Fruit fly (Drosophila melanogaster): Measurements from ENCODE around the gene CG12540.

CG12540 gene

DNA sequence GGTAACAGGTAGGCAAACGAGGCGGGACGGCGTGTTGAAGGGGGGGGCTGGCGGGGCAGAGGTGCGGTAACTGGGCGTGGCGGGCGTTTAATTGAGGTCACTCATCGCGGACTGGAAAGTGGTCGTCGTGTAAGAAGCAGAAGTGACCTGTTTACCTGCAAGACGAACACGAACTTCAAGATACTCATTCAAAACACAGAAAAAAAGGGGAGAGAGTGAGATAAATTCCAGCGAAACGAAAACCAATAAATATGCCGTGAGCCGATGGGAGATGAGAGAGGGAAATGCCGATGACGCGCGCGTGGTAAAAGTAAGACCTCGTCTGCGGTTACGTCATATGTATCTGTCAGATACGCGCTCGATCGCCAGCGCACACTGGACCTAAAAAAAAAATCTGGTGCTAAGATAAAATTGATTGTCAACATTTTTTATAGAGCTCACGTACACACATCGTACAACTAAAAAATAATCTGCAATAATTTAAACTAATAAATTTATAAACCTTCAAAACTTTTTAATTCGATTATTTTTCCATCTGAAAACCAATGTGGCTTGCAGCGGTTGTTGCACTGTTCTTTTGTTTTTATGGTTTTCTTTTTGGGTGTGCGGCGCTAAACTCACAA is 2.0 kb upstream of the CG12540 start (continued):
- peak; percentile 76 for TF ChIP-seq Optix (GFP tag; IDR thresholded peaks at IDR 0.05)
- TF ChIP-seq prd (optimal IDR thresholded peaks at IDR 0.05): no peak
- TF ChIP-seq prd (GFP tag; IDR thresholded peaks at IDR 0.05): peak; percentile 76; the same call in 2 of the 3 replicates
- TF ChIP-seq Dad (GFP tag; optimal IDR thresholded peaks at IDR 0.05): no peak
- peak; percentile 34 for TF ChIP-seq Spps (tag; optimal IDR thresholded peaks at IDR 0.05)
- TF ChIP-seq CG1024 (GFP tag; IDR thresholded peaks at IDR 0.05): peak; percentile 57
- TF ChIP-seq CG16815 (GFP tag; optimal IDR thresholded peaks at IDR 0.05): no peak
- TF ChIP-seq Stat92E (GFP tag; optimal IDR thresholded peaks at IDR 0.05): no peak
- peak; percentile 79 for TF ChIP-seq CG8388 (GFP tag; optimal IDR thresholded peaks at IDR 0.05)
- peak; percentile 56; the same call in 2 of the 3 replicates for TF ChIP-seq croc (GFP tag; conservative IDR thresholded peaks at IDR 0.05)
- TF ChIP-seq kni (GFP tag; optimal IDR thresholded peaks at IDR 0.05): no peak
- TF ChIP-seq CG7556 (GFP tag; optimal IDR thresholded peaks at IDR 0.05): peak; percentile 43
- TF ChIP-seq grn (GFP tag; optimal IDR thresholded peaks at IDR 0.05): no peak
- TF ChIP-seq CG31388 (GFP tag; optimal IDR thresholded peaks at IDR 0.05): no peak
- no peak for TF ChIP-seq CG1832 (GFP tag; optimal IDR thresholded peaks at IDR 0.05)
- TF ChIP-seq Taf1 (GFP tag; IDR thresholded peaks at IDR 0.05): no peak
- no peak for TF ChIP-seq CG11247 (GFP tag; IDR thresholded peaks at IDR 0.05)
- no peak for TF ChIP-seq gcm2 (GFP tag; optimal IDR thresholded peaks at IDR 0.05)
- no peak for TF ChIP-seq chn (GFP tag; optimal IDR thresholded peaks at IDR 0.05)
- TF ChIP-seq Hmr (GFP tag; optimal IDR thresholded peaks at IDR 0.05): no peak
- TF ChIP-seq H15 (GFP tag; IDR thresholded peaks at IDR 0.05): no peak; the same call in none of the 3 replicates
- peak; percentile 38 for TF ChIP-seq CG11723 (GFP tag; optimal IDR thresholded peaks at IDR 0.05)
- TF ChIP-seq sim (GFP tag; IDR thresholded peaks at IDR 0.05): no peak
- TF ChIP-seq Lhr (GFP tag; optimal IDR thresholded peaks at IDR 0.05): peak; percentile 29
- TF ChIP-seq Ets65A (GFP tag): no peak
- TF ChIP-seq az2 (GFP tag; optimal IDR thresholded peaks at IDR 0.05): peak; percentile 62
- 0 out of 3 replicates have a peak, but pooled peaks have one; percentile 35 for TF ChIP-seq CG3726 (GFP tag; IDR thresholded peaks at IDR 0.05)
- peak; percentile 57; the same call in 1 of the 2 replicates for TF ChIP-seq CG6272 (GFP tag; IDR thresholded peaks at IDR 0.05)
- TF ChIP-seq Hr51 (GFP tag; optimal IDR thresholded peaks at IDR 0.05): peak in 1 of 2 experiments; percentile 73
- no peak for TF ChIP-seq jigr1 (GFP tag; IDR thresholded peaks at IDR 0.05)
- no peak for TF ChIP-seq zfh2 (GFP tag; optimal IDR thresholded peaks at IDR 0.05)
- no peak for TF ChIP-seq Adf1 (GFP tag; IDR thresholded peaks at IDR 0.05)
- TF ChIP-seq fd96Cb (tag; optimal IDR thresholded peaks at IDR 0.05): peak; percentile 68
- TF ChIP-seq pum (GFP tag; optimal IDR thresholded peaks at IDR 0.05): peak; percentile 23
- TF ChIP-seq bab2 (GFP tag; optimal IDR thresholded peaks at IDR 0.05): no peak
- peak; percentile 19 for TF ChIP-seq Nf-YB (GFP tag; optimal IDR thresholded peaks at IDR 0.05)
- no peak for TF ChIP-seq Dip2 (GFP tag; IDR thresholded peaks at IDR 0.05)
- TF ChIP-seq CG3163 (GFP tag; optimal IDR thresholded peaks at IDR 0.05): no peak
- no peak for TF ChIP-seq NK7.1 (GFP tag; optimal IDR thresholded peaks at IDR 0.05)
- no peak for TF ChIP-seq mam (GFP tag; optimal IDR thresholded peaks at IDR 0.05)
- no peak for TF ChIP-seq CG18764 (GFP tag; optimal IDR thresholded peaks at IDR 0.05)
- peak; percentile 49 for TF ChIP-seq NfI (GFP tag; optimal IDR thresholded peaks at IDR 0.05)
- TF ChIP-seq ken (GFP tag; IDR thresholded peaks at IDR 0.05): peak; percentile 73; the same call in 2 of the 3 replicates
- TF ChIP-seq otp (GFP tag; IDR thresholded peaks at IDR 0.05): 0 out of 3 replicates have a peak, but pooled peaks have one; percentile 41
- no peak for TF ChIP-seq mld (GFP tag; IDR thresholded peaks at IDR 0.05; ENCODE audit: partially characterized antibody)
- TF ChIP-seq CG10209 (GFP tag; optimal IDR thresholded peaks at IDR 0.05): peak; percentile 25
- no peak for TF ChIP-seq Hr39 (optimal IDR thresholded peaks at IDR 0.05)
- TF ChIP-seq CG8281 (tag; optimal IDR thresholded peaks at IDR 0.05): no peak
- peak; percentile 40 for TF ChIP-seq CG18476 (GFP tag; optimal IDR thresholded peaks at IDR 0.05)
- no peak for TF ChIP-seq gsb (GFP tag; IDR thresholded peaks at IDR 0.05)
- no peak for TF ChIP-seq CG10274 (GFP tag; optimal IDR thresholded peaks at IDR 0.05)

Measured in whole organism, embryonic.